Worm (Caenorhabditis elegans) whole organism, L2 larva: ENCODE measurements around the gene lap-1.
A peak's percentile ranks its signal among the peaks of the same experiment; 100 is the strongest.

Experiments used
- C34F6.9 ChIP-seq: fragments of 150-350 bp; optimal IDR thresholded peaks from 2 replicates; lab custom pipeline; 2014; ENCODE audit warnings: missing biosample characterization, missing genetic modification characterization
- F13H6.1 ChIP-seq: sonication (generic microtip); optimal IDR thresholded peaks from 2 replicates; lab custom pipeline; 2016; ENCODE audit warnings: missing genetic modification characterization, missing compliant biosample characterization
- R02D3.7 ChIP-seq: fragments of 150-350 bp; optimal IDR thresholded peaks from 2 replicates; lab custom pipeline; 2014; ENCODE audit warnings: missing biosample characterization, missing genetic modification characterization
- ZK546.5 ChIP-seq: sonication (generic microtip); optimal IDR thresholded peaks from 2 replicates; lab custom pipeline; 2017; ENCODE audit warnings: missing biosample characterization, missing genetic modification characterization
- alr-1 ChIP-seq: fragments of 150-350 bp; optimal IDR thresholded peaks from 2 replicates; lab custom pipeline; 2014; ENCODE audit warnings: missing biosample characterization, missing genetic modification characterization
- aly-2 ChIP-seq: fragments of 150-350 bp; optimal IDR thresholded peaks from 2 replicates; lab custom pipeline; 2014; ENCODE audit warnings: missing biosample characterization, missing genetic modification characterization
- ama-1 ChIP-seq: fragments of 150-350 bp; optimal IDR thresholded peaks from 2 replicates; lab custom pipeline; 2018; ENCODE audit warnings: inconsistent platforms
- blmp-1 ChIP-seq: sonication (generic microtip); optimal IDR thresholded peaks from 2 replicates; lab custom pipeline; 2017; ENCODE audit warnings: missing genetic modification characterization, mild to moderate bottlenecking, missing compliant biosample characterization, antibody characterized with exemption, moderate library complexity; ENCODE audit not compliant: insufficient read depth
- ceh-16 ChIP-seq: fragments of 150-350 bp; optimal IDR thresholded peaks from 2 replicates; lab custom pipeline; 2014; ENCODE audit warnings: missing biosample characterization, missing genetic modification characterization
- crh-2 ChIP-seq: sonication (generic microtip); optimal IDR thresholded peaks from 2 replicates; lab custom pipeline; 2017; ENCODE audit warnings: missing biosample characterization, missing genetic modification characterization
- dmd-4 ChIP-seq: sonication (generic microtip); optimal IDR thresholded peaks from 2 replicates; lab custom pipeline; 2017; ENCODE audit warnings: missing biosample characterization, missing genetic modification characterization
- egl-27 ChIP-seq: sonication (generic microtip); optimal IDR thresholded peaks from 3 replicates; lab custom pipeline; 2017; ENCODE audit warnings: missing biosample characterization, missing genetic modification reagents, missing genetic modification characterization
- elt-1 ChIP-seq: fragments of 150-350 bp; optimal IDR thresholded peaks from 2 replicates; lab custom pipeline; 2014; ENCODE audit warnings: missing biosample characterization, missing genetic modification characterization
- fos-1 ChIP-seq: fragments of 150-350 bp; optimal IDR thresholded peaks from 2 replicates; lab custom pipeline; 2014; ENCODE audit warnings: missing biosample characterization, missing genetic modification characterization
- gmeb-1 ChIP-seq: fragments of 150-350 bp; optimal IDR thresholded peaks from 2 replicates; lab custom pipeline; 2014; ENCODE audit warnings: missing biosample characterization, missing genetic modification characterization
- lin-11 ChIP-seq: fragments of 150-350 bp; sonication (generic microtip); optimal IDR thresholded peaks from 2 replicates; lab custom pipeline; 2014; ENCODE audit warnings: missing biosample characterization, missing genetic modification characterization, inconsistent platforms, mixed read lengths
- lin-13 ChIP-seq: fragments of 150-350 bp; optimal IDR thresholded peaks from 2 replicates; lab custom pipeline; 2014; ENCODE audit warnings: missing biosample characterization, missing genetic modification reagents, missing genetic modification characterization
- lin-39 ChIP-seq: fragments of 150-350 bp; optimal IDR thresholded peaks from 2 replicates; lab custom pipeline; 2014; ENCODE audit warnings: missing biosample characterization, missing genetic modification reagents, missing genetic modification characterization
- lsy-2 ChIP-seq, 2 experiments: fragments of 150-350 bp in 1 of 2; sonication (generic microtip) in 1 of 2; optimal IDR thresholded peaks; 2 replicates each; lab custom pipeline; 2014 to 2017; ENCODE audit warnings: missing biosample characterization in 2 of 2, missing genetic modification characterization in 2 of 2
- mab-5 ChIP-seq: fragments of 150-350 bp; optimal IDR thresholded peaks from 2 replicates; lab custom pipeline; 2014; ENCODE audit warnings: missing biosample characterization, missing genetic modification characterization
- mbf-1 ChIP-seq: sonication (generic microtip); optimal IDR thresholded peaks from 2 replicates; lab custom pipeline; 2017; ENCODE audit warnings: missing biosample characterization, missing genetic modification characterization
- mdl-1 ChIP-seq, 2 experiments: fragments of 150-350 bp in 1 of 2; sonication (generic microtip) in 1 of 2; optimal IDR thresholded peaks; 2 replicates each; lab custom pipeline; 2017; ENCODE audit warnings: missing biosample characterization in 2 of 2, missing genetic modification characterization in 2 of 2
- nhr-10 ChIP-seq: sonication (generic microtip); optimal IDR thresholded peaks from 2 replicates; lab custom pipeline; 2017; ENCODE audit warnings: missing biosample characterization, missing genetic modification characterization
- nhr-11 ChIP-seq: fragments of 150-350 bp; optimal IDR thresholded peaks from 2 replicates; lab custom pipeline; 2014; ENCODE audit warnings: missing biosample characterization, missing genetic modification characterization
- nhr-12 ChIP-seq: fragments of 150-350 bp; optimal IDR thresholded peaks from 2 replicates; lab custom pipeline; 2014; ENCODE audit warnings: missing biosample characterization, missing genetic modification characterization
- nhr-129 ChIP-seq: fragments of 150-350 bp; optimal IDR thresholded peaks from 2 replicates; lab custom pipeline; 2014; ENCODE audit warnings: missing biosample characterization, missing genetic modification characterization
- nhr-21 ChIP-seq: fragments of 150-350 bp; optimal IDR thresholded peaks from 2 replicates; lab custom pipeline; 2014; ENCODE audit warnings: missing biosample characterization, missing genetic modification characterization
- nhr-23 ChIP-seq: fragments of 150-350 bp; optimal IDR thresholded peaks from 2 replicates; lab custom pipeline; 2014; ENCODE audit warnings: missing biosample characterization, missing genetic modification reagents, missing genetic modification characterization
- nhr-237 ChIP-seq: fragments of 150-350 bp; optimal IDR thresholded peaks from 2 replicates; lab custom pipeline; 2014; ENCODE audit warnings: missing biosample characterization, missing genetic modification characterization
- nhr-25 ChIP-seq: fragments of 150-350 bp; sonication (generic microtip); optimal IDR thresholded peaks from 3 replicates; lab custom pipeline; 2014; ENCODE audit warnings: missing biosample characterization, missing genetic modification characterization
- nhr-6 ChIP-seq: fragments of 150-350 bp; optimal IDR thresholded peaks from 2 replicates; lab custom pipeline; 2014; ENCODE audit warnings: missing biosample characterization, missing genetic modification characterization
- nhr-77 ChIP-seq: fragments of 150-350 bp; optimal IDR thresholded peaks from 2 replicates; lab custom pipeline; 2014; ENCODE audit warnings: missing biosample characterization, missing genetic modification characterization
- peb-1 ChIP-seq: fragments of 150-350 bp; optimal IDR thresholded peaks from 2 replicates; lab custom pipeline; 2014; ENCODE audit warnings: missing biosample characterization, missing genetic modification characterization
- sem-4 ChIP-seq: fragments of 150-350 bp; optimal IDR thresholded peaks from 2 replicates; lab custom pipeline; 2014; ENCODE audit warnings: missing biosample characterization, missing genetic modification reagents, missing genetic modification characterization
- skn-1 ChIP-seq: sonication (generic microtip); optimal IDR thresholded peaks from 2 replicates; lab custom pipeline; 2017; ENCODE audit warnings: missing biosample characterization, missing genetic modification characterization
- sma-3 ChIP-seq: sonication (generic microtip); optimal IDR thresholded peaks from 2 replicates; lab custom pipeline; 2016; ENCODE audit warnings: missing genetic modification reagents, missing genetic modification characterization, missing compliant biosample characterization
- sma-9 ChIP-seq, 2 experiments: fragments of 150-350 bp in 1 of 2; sonication (generic microtip) in 1 of 2; optimal IDR thresholded peaks; 2 replicates each; lab custom pipeline; 2014 to 2016; ENCODE audit warnings: missing genetic modification characterization in 2 of 2, mild to moderate bottlenecking in 1 of 2, missing biosample characterization in 1 of 2, missing compliant biosample characterization in 1 of 2, missing genetic modification reagents in 1 of 2, moderate library complexity in 1 of 2
- snpc-4 ChIP-seq: fragments of 150-350 bp; optimal IDR thresholded peaks from 2 replicates; lab custom pipeline; 2014; ENCODE audit warnings: missing biosample characterization, missing genetic modification characterization
- unc-39 ChIP-seq: fragments of 150-350 bp; optimal IDR thresholded peaks from 2 replicates; lab custom pipeline; 2014; ENCODE audit warnings: missing biosample characterization, missing genetic modification characterization
- unc-55 ChIP-seq: fragments of 150-350 bp; sonication (generic microtip); optimal IDR thresholded peaks from 3 replicates; lab custom pipeline; 2014; ENCODE audit warnings: missing biosample characterization, missing genetic modification reagents, missing genetic modification characterization
- unc-62 ChIP-seq: fragments of 150-350 bp; optimal IDR thresholded peaks from 2 replicates; lab custom pipeline; 2014; ENCODE audit warnings: missing biosample characterization, missing genetic modification reagents, missing genetic modification characterization
- zag-1 ChIP-seq: fragments of 150-350 bp; optimal IDR thresholded peaks from 2 replicates; lab custom pipeline; 2014; ENCODE audit warnings: missing biosample characterization, missing genetic modification characterization
- ztf-1 ChIP-seq: fragments of 200-800 bp; sonication (Bioruptor generic); conservative IDR thresholded peaks from 2 replicates; pipeline ENCODE4 v1.3.6; 2022; ENCODE audit warnings: missing genetic modification characterization, missing compliant biosample characterization
- ztf-11 ChIP-seq: sonication (generic microtip); optimal IDR thresholded peaks from 2 replicates; lab custom pipeline; 2017; ENCODE audit warnings: missing biosample characterization, missing genetic modification characterization
- ztf-4 ChIP-seq: fragments of 150-350 bp; optimal IDR thresholded peaks from 2 replicates; lab custom pipeline; 2014; ENCODE audit warnings: missing biosample characterization, missing genetic modification characterization

lap-1 gene

ce11 chrIII:8416871-8417191 is 15.1 kb upstream of the lap-1 start:
- TF ChIP-seq ztf-1 (no peak), sma-9 (GFP tag; optimal IDR thresholded peaks at IDR 0.05; lab: Kevin White, UChicago) (no peak), sma-9 (tag; optimal IDR thresholded peaks at IDR 0.05; lab: Kevin White, UChicago) (no peak), sem-4 (tag; lab: Kevin White, UChicago) (no peak), dmd-4 (tag; lab: Kevin White, UChicago) (no peak), ztf-11 (tag; lab: Kevin White, UChicago) (no peak), R02D3.7 (tag; lab: Kevin White, UChicago) (no peak), sma-3 (no peak), unc-55 (no peak), lin-13 (GFP tag; lab: Kevin White, UChicago) (no peak), gmeb-1 (tag; lab: Kevin White, UChicago) (no peak), nhr-25 (tag; lab: Kevin White, UChicago) (no peak), nhr-6 (tag; lab: Kevin White, UChicago) (no peak), ceh-16 (tag; lab: Kevin White, UChicago) (no peak), ama-1 (no peak), nhr-237 (no peak), aly-2 (tag; lab: Kevin White, UChicago) (no peak), nhr-21 (tag; lab: Kevin White, UChicago) (no peak), blmp-1 (tag; lab: Kevin White, UChicago) (no peak), nhr-11 (no peak)

ce11 chrIII:8413501-8413900 is 11.8 kb upstream of the lap-1 start:
- TF ChIP-seq gmeb-1 (tag; lab: Kevin White, UChicago) (no peak), nhr-129 (tag; lab: Kevin White, UChicago) (no peak), ztf-11 (tag; lab: Kevin White, UChicago) (no peak), fos-1 (tag; lab: Kevin White, UChicago) (no peak), skn-1 (no peak), nhr-6 (tag; lab: Kevin White, UChicago) (no peak), ceh-16 (tag; lab: Kevin White, UChicago) (no peak), sem-4 (tag; lab: Kevin White, UChicago) (no peak), nhr-25 (tag; lab: Kevin White, UChicago) (no peak), lin-39 (tag; lab: Kevin White, UChicago) (no peak), peb-1 (no peak), blmp-1 (tag; lab: Kevin White, UChicago) (no peak), F13H6.1 (no peak), unc-55 (no peak), nhr-11 (no peak), unc-62 (GFP tag; lab: Kevin White, UChicago) (no peak), lsy-2 (tag; optimal IDR thresholded peaks at IDR 0.05; lab: Kevin White, UChicago) (no peak), nhr-23 (tag; lab: Kevin White, UChicago) (no peak)

ce11 chrIII:8411976-8412375 is 10.2 kb upstream of the lap-1 start:
- peak; percentile 84 for TF ChIP-seq zag-1
- TF ChIP-seq lin-11 (tag; lab: Kevin White, UChicago): peak; percentile 20
- TF ChIP-seq fos-1 (tag; lab: Kevin White, UChicago): peak; percentile 86
- no peak for TF ChIP-seq unc-39 (tag; lab: Kevin White, UChicago)
- TF ChIP-seq nhr-21 (tag; lab: Kevin White, UChicago): peak; percentile 31
- no peak for TF ChIP-seq nhr-10 (tag; lab: Kevin White, UChicago)
- TF ChIP-seq lin-13 (GFP tag; lab: Kevin White, UChicago): peak; percentile 58
- no peak for TF ChIP-seq mbf-1 (tag; lab: Kevin White, UChicago)
- TF ChIP-seq C34F6.9 (tag; lab: Kevin White, UChicago): peak; percentile 93
- TF ChIP-seq ztf-4 (tag; lab: Kevin White, UChicago): no peak
- TF ChIP-seq sma-9 (GFP tag; optimal IDR thresholded peaks at IDR 0.05; lab: Kevin White, UChicago): peak; percentile 44
- no peak for TF ChIP-seq sma-9 (tag; optimal IDR thresholded peaks at IDR 0.05; lab: Kevin White, UChicago)
- TF ChIP-seq ztf-1: no peak
- TF ChIP-seq gmeb-1 (tag; lab: Kevin White, UChicago): peak; percentile 47
- no peak for TF ChIP-seq elt-1 (tag; lab: Kevin White, UChicago)
- no peak for TF ChIP-seq nhr-23 (tag; lab: Kevin White, UChicago)
- peak in 1 of 2 experiments; percentile 28 for TF ChIP-seq mdl-1 (tag; optimal IDR thresholded peaks at IDR 0.05; lab: Kevin White, UChicago)
- TF ChIP-seq egl-27 (tag; lab: Kevin White, UChicago): peak; percentile 28
- TF ChIP-seq skn-1: peak; percentile 8
- TF ChIP-seq unc-62 (GFP tag; lab: Kevin White, UChicago): no peak
- TF ChIP-seq nhr-237: no peak
- no peak for TF ChIP-seq R02D3.7 (tag; lab: Kevin White, UChicago)
- TF ChIP-seq dmd-4 (tag; lab: Kevin White, UChicago): no peak
- peak; percentile 91 for TF ChIP-seq crh-2
- peak; percentile 91 for TF ChIP-seq unc-55
- peak; percentile 33 for TF ChIP-seq snpc-4 (tag; lab: Kevin White, UChicago)
- no peak for TF ChIP-seq lin-39 (tag; lab: Kevin White, UChicago)
- no peak for TF ChIP-seq aly-2 (tag; lab: Kevin White, UChicago)
- no peak for TF ChIP-seq peb-1
- TF ChIP-seq alr-1 (tag; lab: Kevin White, UChicago): no peak
- TF ChIP-seq ceh-16 (tag; lab: Kevin White, UChicago): no peak
- peak; percentile 77 for TF ChIP-seq F13H6.1
- no peak for TF ChIP-seq nhr-77 (tag; lab: Kevin White, UChicago)
- no peak for TF ChIP-seq ZK546.5
- peak; percentile 36 for TF ChIP-seq sma-3
- TF ChIP-seq nhr-6 (tag; lab: Kevin White, UChicago): peak; percentile 49
- no peak for TF ChIP-seq ztf-11 (tag; lab: Kevin White, UChicago)
- peak; percentile 57 for TF ChIP-seq mab-5 (tag; lab: Kevin White, UChicago)
- TF ChIP-seq nhr-25 (tag; lab: Kevin White, UChicago): peak; percentile 88
- TF ChIP-seq nhr-129 (tag; lab: Kevin White, UChicago): peak; percentile 88
- TF ChIP-seq nhr-11: no peak
- no peak for TF ChIP-seq nhr-12 (tag; lab: Kevin White, UChicago)
